Worm (Caenorhabditis elegans): ENCODE measurements around the gene vab-15.

Gene vab-15

ce11 chrX:9822606-9823264 lies 24.3 kb upstream of the vab-15 start (continued):
- TF ChIP-seq attf-3 (GFP tag; conservative IDR thresholded peaks at IDR 0.05) (no peak), pbrm-1 (GFP tag; IDR thresholded peaks at IDR 0.05) (0 out of 2 replicates have a peak, but pooled peaks have one; percentile 30), B0336.3 (GFP tag; IDR thresholded peaks at IDR 0.05) (no peak), aptf-3 (GFP tag; IDR thresholded peaks at IDR 0.05) (no peak), hmg-20 (GFP tag; IDR thresholded peaks at IDR 0.05) (no peak), nhr-80 (tag; optimal IDR thresholded peaks at IDR 0.05) (peak; percentile 62), repo-1 (tag; optimal IDR thresholded peaks at IDR 0.05) (no peak), ceh-58 (GFP tag; IDR thresholded peaks at IDR 0.05) (no peak), egrh-3 (GFP tag; IDR thresholded peaks at IDR 0.05) (no peak), die-1 (tag; optimal IDR thresholded peaks at IDR 0.05) (no peak), snpc-1.1 (tag; optimal IDR thresholded peaks at IDR 0.05; ENCODE audit: insufficient read depth) (no peak), lin-26 (GFP tag; IDR thresholded peaks at IDR 0.05) (no peak), C17E4.6 (GFP tag; IDR thresholded peaks at IDR 0.05) (no peak), ccch-3 (GFP tag; optimal IDR thresholded peaks at IDR 0.05) (no peak), rpc-1 (optimal IDR thresholded peaks at IDR 0.05) (no peak), rpc-1 (tag; optimal IDR thresholded peaks at IDR 0.05) (no peak), tbx-9 (tag; optimal IDR thresholded peaks at IDR 0.05; ENCODE audit: borderline replicate concordance) (no peak), tbp1 (GFP tag; optimal IDR thresholded peaks at IDR 0.05) (no peak), attf-6 (GFP tag; IDR thresholded peaks at IDR 0.05) (no peak), mxl-1 (tag; optimal IDR thresholded peaks at IDR 0.05) (no peak), him-1 (tag; optimal IDR thresholded peaks at IDR 0.05) (no peak), dpl-1 (GFP tag; optimal IDR thresholded peaks at IDR 0.05) (no peak), efl-1 (GFP tag; optimal IDR thresholded peaks at IDR 0.05) (no peak), madf-10 (tag; optimal IDR thresholded peaks at IDR 0.05) (no peak), tlf-1 (GFP tag; optimal IDR thresholded peaks at IDR 0.05) (no peak), F39B2.1 (GFP tag; IDR thresholded peaks at IDR 0.05) (no peak), lag-1 (GFP tag; IDR thresholded peaks at IDR 0.05) (no peak), madf-6 (GFP tag; IDR thresholded peaks at IDR 0.05) (no peak), unc-130 (GFP tag; optimal IDR thresholded peaks at IDR 0.05) (no peak), B0261.1 (tag; optimal IDR thresholded peaks at IDR 0.05) (no peak), ets-4 (GFP tag; optimal IDR thresholded peaks at IDR 0.05) (no peak), C06A6.2 (GFP tag; conservative IDR thresholded peaks at IDR 0.05) (no peak)

ce11 chrX:9831215-9831614 lies 15.9 kb upstream of the vab-15 start, which contains the start of gene rrc-1:
Gene rrc-1, minus strand, starts transcription at chrX:9831288.
- TF ChIP-seq dox-1 (GFP tag; IDR thresholded peaks at IDR 0.05) (no peak), T26A5.8 (tag; optimal IDR thresholded peaks at IDR 0.05) (no peak), hrde-1 (tag; optimal IDR thresholded peaks at IDR 0.05; ENCODE audit: borderline replicate concordance) (no peak), unc-130 (GFP tag; optimal IDR thresholded peaks at IDR 0.05) (no peak), pbrm-1 (GFP tag; IDR thresholded peaks at IDR 0.05) (no peak), T07F8.4 (tag; optimal IDR thresholded peaks at IDR 0.05) (no peak), nhr-90 (tag; optimal IDR thresholded peaks at IDR 0.05) (no peak), nhr-80 (tag; optimal IDR thresholded peaks at IDR 0.05) (no peak), lag-1 (GFP tag; IDR thresholded peaks at IDR 0.05) (no peak), ztf-26 (tag; optimal IDR thresholded peaks at IDR 0.05) (no peak), bed-1 (GFP tag; IDR thresholded peaks at IDR 0.05) (no peak), somi-1 (GFP tag; optimal IDR thresholded peaks at IDR 0.05) (no peak)

Measured in whole organism, young adult.